Worm (Caenorhabditis elegans) whole organism, L4 larva: ENCODE measurements around the gene col-44.

Experiments used
- F44E2.7 ChIP-seq: fragments of 200-800 bp; sonication (Bioruptor generic); IDR thresholded peaks from 2 replicates; pipeline ENCODE4 v2.1.2; 2022; ENCODE audit warnings: missing genetic modification characterization, missing compliant biosample characterization
- R02D3.7 ChIP-seq: fragments of 150-350 bp; sonication (generic microtip); optimal IDR thresholded peaks from 3 replicates; lab custom pipeline; 2014; ENCODE audit warnings: missing biosample characterization, missing genetic modification characterization
- Y48G9A.11 ChIP-seq: fragments of 200-800 bp; sonication (Bioruptor generic); IDR thresholded peaks from 2 replicates; pipeline ENCODE4 v1.3.6; 2022; ENCODE audit warnings: missing genetic modification reagents, missing genetic modification characterization, missing compliant biosample characterization
- aha-1 ChIP-seq: fragments of 150-350 bp; peaks from one replicate; lab custom pipeline; 2014; ENCODE audit warnings: missing biosample characterization, missing genetic modification characterization
- ama-1 ChIP-seq: fragments of 150-350 bp; optimal IDR thresholded peaks from 2 replicates; lab custom pipeline; 2014; ENCODE audit warnings: inconsistent platforms, mixed read lengths
- daf-12 ChIP-seq: fragments of 150-350 bp; optimal IDR thresholded peaks from 2 replicates; lab custom pipeline; 2014; ENCODE audit warnings: missing biosample characterization, missing genetic modification reagents, missing genetic modification characterization
- dmd-8 ChIP-seq: fragments of 200-800 bp; sonication (Bioruptor generic); IDR thresholded peaks from 2 replicates; pipeline ENCODE4 v1.3.6; 2022; ENCODE audit warnings: missing genetic modification characterization, missing compliant biosample characterization
- dmd-9 ChIP-seq: fragments of 200-800 bp; sonication (Bioruptor generic); IDR thresholded peaks from 2 replicates; pipeline ENCODE4 v1.3.6; 2022; ENCODE audit warnings: missing genetic modification reagents, missing genetic modification characterization, missing compliant biosample characterization
- dpl-1 ChIP-seq: fragments of 150-350 bp; optimal IDR thresholded peaks from 2 replicates; lab custom pipeline; 2014; ENCODE audit warnings: missing biosample characterization, missing genetic modification reagents, missing genetic modification characterization
- duxl-1 ChIP-seq: sonication (generic microtip); optimal IDR thresholded peaks from 2 replicates; lab custom pipeline; 2016; ENCODE audit warnings: mild to moderate bottlenecking, missing genetic modification characterization, moderate library complexity, missing compliant biosample characterization; ENCODE audit not compliant: poor library complexity
- dve-1 ChIP-seq: sonication (generic microtip); optimal IDR thresholded peaks from 2 replicates; lab custom pipeline; 2017; ENCODE audit warnings: antibody characterized with exemption, mild to moderate bottlenecking, missing genetic modification characterization, missing compliant biosample characterization; ENCODE audit not compliant: insufficient read depth
- egl-43 ChIP-seq: fragments of 200-800 bp; sonication (Bioruptor generic); IDR thresholded peaks from 2 replicates; pipeline ENCODE4 v1.3.6; 2022; ENCODE audit warnings: missing genetic modification reagents, missing genetic modification characterization, missing compliant biosample characterization
- fkh-10 ChIP-seq: fragments of 150-350 bp; optimal IDR thresholded peaks from 2 replicates; lab custom pipeline; 2014; ENCODE audit warnings: missing biosample characterization, missing genetic modification reagents, missing genetic modification characterization
- gei-8 ChIP-seq: fragments of 200-800 bp; sonication (Bioruptor generic); optimal IDR thresholded peaks from 2 replicates; lab custom pipeline; 2018; ENCODE audit warnings: mild to moderate bottlenecking, missing genetic modification characterization, missing compliant biosample characterization
- hif-1 ChIP-seq, 2 experiments: sonication (generic microtip); optimal IDR thresholded peaks; 2 replicates each; lab custom pipeline; 2016 to 2017; ENCODE audit warnings: missing compliant biosample characterization in 2 of 2, missing genetic modification characterization in 2 of 2, missing genetic modification reagents in 2 of 2, missing genotype in 2 of 2, mild to moderate bottlenecking in 1 of 2
- lim-7 ChIP-seq: fragments of 200-800 bp; sonication (Bioruptor generic); IDR thresholded peaks from 2 replicates; pipeline ENCODE4 v1.3.6; 2022; ENCODE audit warnings: missing genetic modification characterization, missing compliant biosample characterization
- lin-1 ChIP-seq: fragments of 200-800 bp; sonication (Bioruptor generic); IDR thresholded peaks from 2 replicates; pipeline ENCODE4 v1.3.6; 2022; ENCODE audit warnings: missing genetic modification reagents, missing genetic modification characterization, missing compliant biosample characterization
- lin-15B ChIP-seq: fragments of 150-350 bp; sonication (generic microtip); optimal IDR thresholded peaks from 3 replicates; lab custom pipeline; 2014; ENCODE audit warnings: missing biosample characterization, missing genetic modification characterization
- lin-29 ChIP-seq: fragments of 200-800 bp; sonication (Bioruptor generic); IDR thresholded peaks from 2 replicates; pipeline ENCODE4 v1.3.6; 2022; ENCODE audit warnings: missing genetic modification reagents, missing genetic modification characterization, missing compliant biosample characterization
- lin-39 ChIP-seq: fragments of 150-350 bp; optimal IDR thresholded peaks from 2 replicates; lab custom pipeline; 2014; ENCODE audit warnings: missing biosample characterization, missing genetic modification reagents, missing genetic modification characterization
- lir-3 ChIP-seq: sonication (generic microtip); optimal IDR thresholded peaks from 2 replicates; lab custom pipeline; 2016; ENCODE audit warnings: mild to moderate bottlenecking, missing genetic modification characterization, missing compliant biosample characterization
- lsy-2 ChIP-seq, 2 experiments: fragments of 150-350 bp in 1 of 2; sonication (generic microtip) in 1 of 2; optimal IDR thresholded peaks; 2 replicates each; lab custom pipeline; 2014 to 2017; ENCODE audit warnings: missing biosample characterization in 2 of 2, missing genetic modification characterization in 2 of 2
- madf-9 ChIP-seq: fragments of 200-800 bp; sonication (Bioruptor generic); conservative IDR thresholded peaks from 2 replicates; pipeline ENCODE4 v1.3.6; 2022; ENCODE audit warnings: missing genetic modification reagents, missing genetic modification characterization, missing compliant biosample characterization
- mdl-1 ChIP-seq, 2 experiments: fragments of 150-350 bp in 1 of 2; sonication (generic microtip) in 1 of 2; optimal IDR thresholded peaks; 2 replicates each; lab custom pipeline; 2014 to 2017; ENCODE audit warnings: missing biosample characterization in 2 of 2, missing genetic modification characterization in 2 of 2
- mdt-29 ChIP-seq: fragments of 200-800 bp; sonication (Bioruptor generic); IDR thresholded peaks from 2 replicates; pipeline ENCODE4 v1.3.6; 2022; ENCODE audit warnings: missing genetic modification reagents, missing genetic modification characterization, missing compliant biosample characterization
- mes-2 ChIP-seq: sonication (generic microtip); optimal IDR thresholded peaks from 2 replicates; lab custom pipeline; 2016; ENCODE audit warnings: missing genotype, mild to moderate bottlenecking, missing genetic modification characterization, missing compliant biosample characterization; ENCODE audit not compliant: poor library complexity, severe bottlenecking
- mxl-2 ChIP-seq: fragments of 200-800 bp; sonication (Bioruptor generic); conservative IDR thresholded peaks from 2 replicates; pipeline ENCODE4 v1.3.6; 2022; ENCODE audit warnings: missing genetic modification reagents, missing genetic modification characterization, missing compliant biosample characterization
- nhr-111 ChIP-seq: fragments of 200-800 bp; sonication (Bioruptor generic); optimal IDR thresholded peaks from 2 replicates; lab custom pipeline; 2018; ENCODE audit warnings: mild to moderate bottlenecking, missing genetic modification characterization, missing compliant biosample characterization
- nhr-6 ChIP-seq: fragments of 150-350 bp; optimal IDR thresholded peaks from 2 replicates; lab custom pipeline; 2014; ENCODE audit warnings: missing biosample characterization, missing genetic modification characterization
- nhr-76 ChIP-seq: fragments of 150-350 bp; optimal IDR thresholded peaks from 2 replicates; lab custom pipeline; 2014; ENCODE audit warnings: missing biosample characterization, missing genetic modification characterization
- pha-4 ChIP-seq, 2 experiments: fragments of 150-350 bp in 1 of 2; fragments of 200-800 bp in 1 of 2; sonication (Bioruptor generic) in 1 of 2; IDR thresholded peaks in 1 of 2; optimal IDR thresholded peaks in 1 of 2; 2 replicates each; pipeline versions ENCODE4 v1.3.6 to Lab custom; 2014 to 2022; ENCODE audit warnings: missing genetic modification characterization in 2 of 2, missing genetic modification reagents in 2 of 2, missing biosample characterization in 1 of 2, missing compliant biosample characterization in 1 of 2
- php-3 ChIP-seq: fragments of 200-800 bp; sonication (Bioruptor generic); IDR thresholded peaks from 2 replicates; pipeline ENCODE4 v1.3.6; 2022; ENCODE audit warnings: missing genetic modification reagents, missing genetic modification characterization, missing compliant biosample characterization
- rbr-2 ChIP-seq: sonication (generic microtip); optimal IDR thresholded peaks from 2 replicates; lab custom pipeline; 2016; ENCODE audit warnings: missing genotype, missing genetic modification characterization, missing compliant biosample characterization
- set-16 ChIP-seq: fragments of 200-800 bp; sonication (Bioruptor generic); IDR thresholded peaks from 2 replicates; pipeline ENCODE4 v1.3.6; 2022; ENCODE audit warnings: missing genetic modification reagents, missing genetic modification characterization, missing compliant biosample characterization
- snpc-1.2 ChIP-seq: fragments of 200-800 bp; sonication (Bioruptor generic); IDR thresholded peaks from 2 replicates; pipeline ENCODE4 v1.3.6; 2022; ENCODE audit warnings: missing genetic modification reagents, missing genetic modification characterization, missing compliant biosample characterization
- unc-62 ChIP-seq, 3 experiments: fragments of 150-350 bp in 1 of 3; sonication (generic microtip); optimal IDR thresholded peaks in 2 of 3; peaks in 1 of 3; 1 replicate in 1 of 3; 2 replicates in 2 of 3; lab custom pipeline; 2014 to 2017; ENCODE audit warnings: missing biosample characterization in 3 of 3, missing genetic modification characterization in 3 of 3, missing genetic modification reagents in 3 of 3, missing genotype in 1 of 3
- zag-1 ChIP-seq: fragments of 150-350 bp; optimal IDR thresholded peaks from 2 replicates; lab custom pipeline; 2014; ENCODE audit warnings: missing biosample characterization, missing genetic modification characterization
- zip-11 ChIP-seq: fragments of 200-800 bp; sonication (Bioruptor generic); IDR thresholded peaks from 2 replicates; pipeline ENCODE4 v1.3.6; 2022; ENCODE audit warnings: missing genetic modification characterization, missing compliant biosample characterization

Gene col-44

ce11 chrX:13590688-13591087, 587 bp upstream of the col-44 start:
- TF ChIP-seq snpc-1.2 (GFP tag; lab: Robert Waterston, UW) = 0 out of 2 replicates have a peak, but pooled peaks have one; percentile 56
- no peak for TF ChIP-seq R02D3.7 (tag; lab: Kevin White, UChicago)
- no peak for TF ChIP-seq hif-1 (tag; optimal IDR thresholded peaks at IDR 0.05; lab: Kevin White, UChicago)
- TF ChIP-seq aha-1 = no peak
- TF ChIP-seq dmd-8 (GFP tag; lab: Robert Waterston, UW) = 0 out of 2 replicates have a peak, but pooled peaks have one; percentile 52
- no peak for TF ChIP-seq mxl-2 (GFP tag; lab: Robert Waterston, UW)
- TF ChIP-seq set-16 (GFP tag; lab: Robert Waterston, UW) = peak; percentile 90
- TF ChIP-seq lin-15B = no peak
- TF ChIP-seq F44E2.7 (GFP tag; lab: Robert Waterston, UW) = no peak
- 0 out of 2 replicates have a peak, but pooled peaks have one; percentile 37 for TF ChIP-seq egl-43 (GFP tag; lab: Robert Waterston, UW)

ce11 chrX:13591953-13592352, 678 bp downstream of the col-44 start:
- TF ChIP-seq mes-2 (tag; lab: Kevin White, UChicago) (no peak), rbr-2 (no peak), zip-11 (GFP tag; lab: Robert Waterston, UW) (no peak), zag-1 (tag; lab: Kevin White, UChicago) (no peak), set-16 (GFP tag; lab: Robert Waterston, UW) (peak; percentile 99), pha-4 (GFP tag; IDR thresholded peaks at IDR 0.05; lab: Robert Waterston, UW) (peak; percentile 57; the same call in 1 of the 2 replicates), pha-4 (tag; optimal IDR thresholded peaks at IDR 0.05; lab: Kevin White, UChicago) (no peak), unc-62 (GFP tag; optimal IDR thresholded peaks at IDR 0.05 in 1 of 2; lab: Kevin White, UChicago) (no peak), unc-62 (tag; optimal IDR thresholded peaks at IDR 0.05; lab: Kevin White, UChicago) (no peak), php-3 (0 out of 2 replicates have a peak, but pooled peaks have one; percentile 47), lin-39 (no peak), duxl-1 (tag; lab: Kevin White, UChicago) (no peak), fkh-10 (GFP tag; lab: Kevin White, UChicago) (no peak), nhr-111 (GFP tag; lab: Kevin White, UChicago) (no peak), lin-29 (no peak), R02D3.7 (tag; lab: Kevin White, UChicago) (no peak), lir-3 (tag; lab: Kevin White, UChicago) (no peak)

ce11 chrX:13592367-13592766, 1.1 kb downstream of the col-44 start, which contains the start of gene F54B11.4:
Gene F54B11.4, plus strand, starts transcription at chrX:13592667.
- no peak for TF ChIP-seq mdl-1 (tag; optimal IDR thresholded peaks at IDR 0.05; lab: Kevin White, UChicago)
- TF ChIP-seq nhr-6 (tag; lab: Kevin White, UChicago) = no peak
- TF ChIP-seq mdt-29 (GFP tag; lab: Robert Waterston, UW) = no peak
- no peak for TF ChIP-seq dpl-1 (GFP tag; lab: Kevin White, UChicago)
- no peak for TF ChIP-seq dmd-9 (GFP tag; lab: Robert Waterston, UW)
- no peak for TF ChIP-seq gei-8 (GFP tag; lab: Kevin White, UChicago)
- no peak for TF ChIP-seq lim-7 (GFP tag; lab: Robert Waterston, UW)
- TF ChIP-seq ama-1 (lab: Kevin White, UChicago) = no peak
- TF ChIP-seq lin-15B = no peak
- no peak for TF ChIP-seq nhr-76 (tag; lab: Kevin White, UChicago)
- TF ChIP-seq daf-12 (tag; lab: Kevin White, UChicago) = no peak
- TF ChIP-seq dve-1 (tag; lab: Kevin White, UChicago) = no peak
- no peak for TF ChIP-seq madf-9 (GFP tag; lab: Robert Waterston, UW)
- no peak for TF ChIP-seq pha-4 (GFP tag; IDR thresholded peaks at IDR 0.05; lab: Robert Waterston, UW)
- TF ChIP-seq pha-4 (tag; optimal IDR thresholded peaks at IDR 0.05; lab: Kevin White, UChicago) = no peak
- no peak for TF ChIP-seq lsy-2 (tag; optimal IDR thresholded peaks at IDR 0.05; lab: Kevin White, UChicago)
- TF ChIP-seq lin-29 = no peak
- TF ChIP-seq Y48G9A.11 = no peak
- no peak for TF ChIP-seq lin-1 (GFP tag; lab: Robert Waterston, UW)
- TF ChIP-seq hif-1 (tag; optimal IDR thresholded peaks at IDR 0.05; lab: Kevin White, UChicago) = no peak
